Fruit fly (Drosophila melanogaster) whole organism, embryonic: ENCODE data around the gene MTF-1.
A peak's percentile ranks its signal among the peaks of the same experiment; 100 is the strongest.

ENCODE experiments used
- Asciz ChIP-seq: fragments of 200-800 bp; sonication (Bioruptor generic); optimal IDR thresholded peaks from 2 replicates; lab custom pipeline; 2017; ENCODE audit warnings: missing biosample characterization, mild to moderate bottlenecking, missing genetic modification characterization, missing genetic modification reagents
- CG10274 ChIP-seq: fragments of 200-800 bp; sonication (Bioruptor generic); optimal IDR thresholded peaks from 3 replicates; lab custom pipeline; 2017; ENCODE audit warnings: missing biosample characterization, mild to moderate bottlenecking, missing genetic modification characterization
- CG10366 ChIP-seq: fragments of 200-800 bp; sonication (Bioruptor generic); IDR thresholded peaks from 2 replicates; pipeline ENCODE4 v1.3.6; 2022; ENCODE audit warnings: missing biosample characterization, missing genetic modification characterization
- CG11504 ChIP-seq: fragments of 200-800 bp; sonication (Bioruptor generic); optimal IDR thresholded peaks from 3 replicates; lab custom pipeline; 2019; ENCODE audit warnings: missing biosample characterization, mild to moderate bottlenecking, missing genetic modification characterization, moderate library complexity
- CG13287 ChIP-seq: fragments of 200-800 bp; sonication (Bioruptor generic); IDR thresholded peaks from 2 replicates; pipeline ENCODE4 v1.3.6; 2022; ENCODE audit warnings: missing biosample characterization, missing genetic modification characterization; ENCODE audit not compliant: partially characterized antibody
- CG13894 ChIP-seq: fragments of 200-800 bp; sonication (Bioruptor generic); optimal IDR thresholded peaks from 3 replicates; lab custom pipeline; 2018; ENCODE audit warnings: missing biosample characterization, mild to moderate bottlenecking, missing genetic modification characterization, moderate library complexity
- CG14441 ChIP-seq: fragments of 200-800 bp; sonication (Bioruptor generic); IDR thresholded peaks from 2 replicates; pipeline ENCODE4 v1.3.6; 2022; ENCODE audit warnings: missing biosample characterization, missing genetic modification characterization
- CG14667 ChIP-seq: fragments of 200-800 bp; sonication (Bioruptor generic); IDR thresholded peaks from 2 replicates; pipeline ENCODE4 v1.3.6; 2022; ENCODE audit warnings: missing biosample characterization, missing genetic modification characterization
- CG14710 ChIP-seq: fragments of 200-800 bp; sonication (Bioruptor generic); optimal IDR thresholded peaks from 3 replicates; lab custom pipeline; 2019; ENCODE audit warnings: missing biosample characterization, mild to moderate bottlenecking, missing genetic modification characterization, moderate library complexity
- CG1603 ChIP-seq: fragments of 200-800 bp; sonication (Bioruptor generic); optimal IDR thresholded peaks from 2 replicates; lab custom pipeline; 2019; ENCODE audit warnings: missing biosample characterization, mild to moderate bottlenecking, missing genetic modification characterization, moderate library complexity
- CG1647 ChIP-seq: fragments of 200-800 bp; sonication (Bioruptor generic); optimal IDR thresholded peaks from 3 replicates; lab custom pipeline; 2016; ENCODE audit warnings: missing biosample characterization, missing genetic modification characterization
- CG18764 ChIP-seq: fragments of 200-800 bp; sonication (Bioruptor generic); optimal IDR thresholded peaks from 3 replicates; lab custom pipeline; 2016; ENCODE audit warnings: missing biosample characterization, missing genetic modification characterization
- CG2202 ChIP-seq: fragments of 200-800 bp; sonication (Bioruptor generic); optimal IDR thresholded peaks from 2 replicates; lab custom pipeline; 2018; ENCODE audit warnings: missing biosample characterization, mild to moderate bottlenecking, missing genetic modification characterization
- CG2889 ChIP-seq: fragments of 200-800 bp; sonication (Bioruptor generic); IDR thresholded peaks from 3 replicates; pipeline ENCODE4 v1.3.6; 2022; ENCODE audit warnings: missing biosample characterization, missing genetic modification characterization
- CG4328 ChIP-seq: fragments of 200-800 bp; sonication (Bioruptor generic); optimal IDR thresholded peaks from 3 replicates; lab custom pipeline; 2017; ENCODE audit warnings: missing biosample characterization, missing genetic modification reagents, missing genetic modification characterization
- CG6683 ChIP-seq: fragments of 200-800 bp; sonication (Bioruptor generic); optimal IDR thresholded peaks from 2 replicates; lab custom pipeline; 2017; ENCODE audit warnings: missing biosample characterization, mild to moderate bottlenecking, missing genetic modification characterization, missing genetic modification reagents
- CG6791 ChIP-seq: fragments of 200-800 bp; sonication (Bioruptor generic); IDR thresholded peaks from 3 replicates; pipeline ENCODE4 v1.3.6; 2022; ENCODE audit warnings: missing biosample characterization, missing genetic modification characterization; ENCODE audit not compliant: partially characterized antibody
- Dbx ChIP-seq: fragments of 200-800 bp; sonication (Bioruptor generic); IDR thresholded peaks from 3 replicates; pipeline ENCODE4 v1.3.6; 2022; ENCODE audit warnings: missing biosample characterization, missing genetic modification characterization
- Dfd ChIP-seq, 2 experiments: fragments of >200 bp; optimal IDR thresholded peaks; 2 replicates each; lab custom pipeline; 2017; ENCODE audit warnings: missing biosample characterization in 2 of 2, missing genetic modification characterization in 2 of 2
- Dp ChIP-seq: fragments of 200-800 bp; sonication (Bioruptor generic); optimal IDR thresholded peaks from 2 replicates; lab custom pipeline; 2018; ENCODE audit warnings: missing biosample characterization, mild to moderate bottlenecking, missing genetic modification characterization, moderate library complexity
- Elba2 ChIP-seq: fragments of 200-800 bp; sonication (Bioruptor generic); optimal IDR thresholded peaks from 3 replicates; lab custom pipeline; 2016; ENCODE audit warnings: missing biosample characterization, missing genetic modification characterization
- Fer3 ChIP-seq: fragments of 200-800 bp; sonication (Bioruptor generic); optimal IDR thresholded peaks from 2 replicates; lab custom pipeline; 2018; ENCODE audit warnings: missing biosample characterization, mild to moderate bottlenecking, missing genetic modification characterization, moderate library complexity
- Hr51 ChIP-seq, 2 experiments: fragments of 200-800 bp; sonication (Bioruptor generic); optimal IDR thresholded peaks; 2 replicates in 1 of 2; 3 replicates in 1 of 2; lab custom pipeline; 2016 to 2018; ENCODE audit warnings: missing biosample characterization in 2 of 2, missing genetic modification characterization in 2 of 2, mild to moderate bottlenecking in 1 of 2, moderate library complexity in 1 of 2
- Hr78 ChIP-seq, 2 experiments: fragments of 200-800 bp in 1 of 2; fragments of >200 bp in 1 of 2; sonication (Bioruptor generic) in 1 of 2; optimal IDR thresholded peaks; 2 replicates each; lab custom pipeline; 2017 to 2019; ENCODE audit warnings: missing biosample characterization in 2 of 2, missing genetic modification characterization in 2 of 2, mild to moderate bottlenecking in 1 of 2, moderate library complexity in 1 of 2
- Ptx1 ChIP-seq: fragments of 200-800 bp; sonication (Bioruptor generic); IDR thresholded peaks from 2 replicates; pipeline ENCODE4 v1.3.6; 2022; ENCODE audit warnings: missing biosample characterization, missing genetic modification characterization
- ab ChIP-seq: fragments of 200-800 bp; sonication (Bioruptor generic); optimal IDR thresholded peaks from 2 replicates; lab custom pipeline; 2016; ENCODE audit warnings: missing biosample characterization, missing genetic modification characterization
- al ChIP-seq: fragments of 200-800 bp; sonication (Bioruptor generic); IDR thresholded peaks from 2 replicates; pipeline ENCODE4 v1.3.6; 2022; ENCODE audit warnings: missing biosample characterization, missing genetic modification characterization
- ato ChIP-seq: fragments of 200-800 bp; sonication (Bioruptor generic); IDR thresholded peaks from 2 replicates; pipeline ENCODE4 v1.3.6; 2022; ENCODE audit warnings: missing biosample characterization, missing genetic modification characterization; ENCODE audit not compliant: partially characterized antibody
- bigmax ChIP-seq: fragments of 200-800 bp; sonication (Bioruptor generic); optimal IDR thresholded peaks from 2 replicates; lab custom pipeline; 2018; ENCODE audit warnings: missing biosample characterization, mild to moderate bottlenecking, missing genetic modification characterization
- bowl ChIP-seq: fragments of 200-800 bp; sonication (Bioruptor generic); IDR thresholded peaks from 2 replicates; pipeline ENCODE4 v1.3.6; 2022; ENCODE audit warnings: missing biosample characterization, missing genetic modification characterization
- btn ChIP-seq: fragments of 200-800 bp; sonication (Bioruptor generic); optimal IDR thresholded peaks from 2 replicates; lab custom pipeline; 2016; ENCODE audit warnings: missing biosample characterization, missing genetic modification characterization
- cg ChIP-seq: fragments of 200-800 bp; sonication (Bioruptor generic); optimal IDR thresholded peaks from 3 replicates; lab custom pipeline; 2019; ENCODE audit warnings: missing biosample characterization, mild to moderate bottlenecking, missing genetic modification characterization, moderate library complexity
- chinmo ChIP-seq: fragments of 200-800 bp; sonication (Bioruptor generic); IDR thresholded peaks from 4 replicates; pipeline ENCODE4 v1.3.6; 2022; ENCODE audit warnings: missing biosample characterization, missing genetic modification characterization; ENCODE audit not compliant: partially characterized antibody
- chn ChIP-seq: fragments of 200-800 bp; sonication (Bioruptor generic); optimal IDR thresholded peaks from 2 replicates; lab custom pipeline; 2016; ENCODE audit warnings: missing biosample characterization, missing genetic modification characterization
- crp ChIP-seq, 2 experiments: fragments of 200-800 bp; sonication (Bioruptor generic); optimal IDR thresholded peaks; 2 replicates in 1 of 2; 3 replicates in 1 of 2; lab custom pipeline; 2017; ENCODE audit warnings: missing biosample characterization in 2 of 2, missing genetic modification characterization in 2 of 2, mild to moderate bottlenecking in 1 of 2, moderate library complexity in 1 of 2
- dimm ChIP-seq: fragments of 200-800 bp; sonication (Bioruptor generic); IDR thresholded peaks from 2 replicates; pipeline ENCODE4 v1.3.6; 2022; ENCODE audit warnings: missing biosample characterization, missing genetic modification characterization
- fd3F ChIP-seq: fragments of 200-800 bp; sonication (Bioruptor generic); optimal IDR thresholded peaks from 2 replicates; lab custom pipeline; 2018; ENCODE audit warnings: missing biosample characterization, mild to moderate bottlenecking, missing genetic modification characterization, moderate library complexity
- grau ChIP-seq: fragments of 200-800 bp; optimal IDR thresholded peaks from 3 replicates; lab custom pipeline; 2019; ENCODE audit warnings: missing biosample characterization, mild to moderate bottlenecking, missing genetic modification characterization, moderate library complexity
- ken ChIP-seq: fragments of 200-800 bp; sonication (Bioruptor generic); IDR thresholded peaks from 3 replicates; pipeline ENCODE4 v1.3.6; 2022; ENCODE audit warnings: missing biosample characterization, missing genetic modification characterization
- lilli ChIP-seq: fragments of 200-800 bp; sonication (Bioruptor generic); optimal IDR thresholded peaks from 3 replicates; lab custom pipeline; 2016; ENCODE audit warnings: missing biosample characterization, missing genetic modification characterization
- nerfin-1 ChIP-seq: fragments of 200-800 bp; sonication (Bioruptor generic); optimal IDR thresholded peaks from 3 replicates; lab custom pipeline; 2019; ENCODE audit warnings: missing biosample characterization, mild to moderate bottlenecking, missing genetic modification characterization, moderate library complexity
- nom ChIP-seq: fragments of 200-800 bp; sonication (Bioruptor generic); optimal IDR thresholded peaks from 2 replicates; lab custom pipeline; 2017; ENCODE audit warnings: missing biosample characterization, missing genetic modification characterization, mild to moderate bottlenecking, moderate library complexity, missing genetic modification reagents
- otp ChIP-seq: fragments of 200-800 bp; sonication (Bioruptor generic); IDR thresholded peaks from 3 replicates; pipeline ENCODE4, ENCODE4 v1.3.6; 2022; ENCODE audit warnings: missing biosample characterization, missing genetic modification characterization
- pum ChIP-seq: fragments of 200-800 bp; sonication (Bioruptor generic); optimal IDR thresholded peaks from 2 replicates; lab custom pipeline; 2016; ENCODE audit warnings: missing biosample characterization, missing genetic modification characterization
- sna ChIP-seq: fragments of 200-800 bp; sonication (Bioruptor generic); IDR thresholded peaks from 2 replicates; pipeline ENCODE4 v1.3.6; 2022; ENCODE audit warnings: missing biosample characterization, missing genetic modification characterization; ENCODE audit not compliant: partially characterized antibody
- sqz ChIP-seq: fragments of 200-800 bp; sonication (Bioruptor generic); optimal IDR thresholded peaks from 3 replicates; lab custom pipeline; 2018; ENCODE audit warnings: missing biosample characterization, mild to moderate bottlenecking, missing genetic modification characterization

The MTF-1 gene

DNA sequence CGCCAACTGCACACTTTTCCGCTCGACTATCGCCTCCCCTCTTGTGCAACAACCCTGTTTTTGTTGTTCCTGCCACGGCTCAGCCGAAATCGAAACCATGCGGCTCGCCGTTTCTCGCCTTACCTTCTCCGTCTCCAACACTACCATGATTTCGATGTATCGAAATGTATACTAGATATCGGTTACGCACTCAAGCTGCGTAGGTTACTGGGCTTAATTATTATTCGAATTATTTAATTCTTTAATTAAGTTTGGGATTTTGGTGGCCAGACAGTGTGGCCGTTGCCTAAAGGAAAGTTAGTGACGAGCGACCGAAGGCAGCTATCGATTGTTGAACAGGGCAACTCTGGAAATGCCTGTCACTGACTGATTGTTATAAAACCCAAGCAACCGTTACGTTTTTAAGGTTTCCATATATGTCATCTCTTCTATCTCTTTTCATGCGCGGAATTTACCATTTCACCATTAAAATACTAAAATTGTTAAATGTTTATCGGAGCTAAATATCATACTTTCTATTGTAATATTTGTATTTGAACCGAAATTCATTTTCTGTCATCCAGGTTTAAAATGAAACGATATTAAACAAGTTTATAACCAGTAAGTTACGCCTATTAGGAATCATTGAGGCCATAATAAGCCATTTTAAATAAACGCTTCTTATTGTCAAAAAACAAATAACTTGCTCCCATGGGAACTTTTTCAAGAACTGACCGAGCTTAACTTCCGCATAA lies 27.8 kb upstream of the MTF-1 start, which contains the start of gene eIF4E1 (continued):
- no peak for TF ChIP-seq Ptx1 (GFP tag; lab: Robert Waterston, UW)
- no peak for TF ChIP-seq CG14667 (GFP tag; lab: Robert Waterston, UW)
- TF ChIP-seq CG4328 (GFP tag; lab: Kevin White, UChicago), result no peak
- no peak for TF ChIP-seq CG1647 (GFP tag; lab: Kevin White, UChicago)
- no peak for TF ChIP-seq grau (tag; lab: Kevin White, UChicago)
- TF ChIP-seq pum, result no peak
- TF ChIP-seq Dfd (GFP tag; optimal IDR thresholded peaks at IDR 0.05; lab: Kevin White, UChicago), result no peak
- TF ChIP-seq CG14441 (GFP tag; lab: Robert Waterston, UW), result no peak
- TF ChIP-seq CG14710 (tag; lab: Kevin White, UChicago), result peak; percentile 71
- no peak for TF ChIP-seq chn (GFP tag; lab: Kevin White, UChicago)
- no peak; the same call in 2 of the 3 replicates for TF ChIP-seq otp (GFP tag; lab: Robert Waterston, UW)
- TF ChIP-seq Dbx (GFP tag; lab: Robert Waterston, UW), result 0 out of 3 replicates have a peak, but pooled peaks have one; percentile 21
- TF ChIP-seq CG18764 (GFP tag; lab: Kevin White, UChicago), result no peak
- TF ChIP-seq Elba2 (GFP tag; lab: Kevin White, UChicago), result peak; percentile 75
- peak; percentile 80 for TF ChIP-seq CG13287 (GFP tag; lab: Robert Waterston, UW)
- no peak for TF ChIP-seq CG10366 (GFP tag; lab: Robert Waterston, UW)
- no peak for TF ChIP-seq Asciz
- peak; percentile 62 for TF ChIP-seq ato (GFP tag; lab: Robert Waterston, UW)
- peak; percentile 80 for TF ChIP-seq CG1603 (tag; lab: Kevin White, UChicago)
- TF ChIP-seq CG2202 (tag; lab: Kevin White, UChicago), result no peak
- TF ChIP-seq sna (GFP tag; lab: Robert Waterston, UW), result no peak
- TF ChIP-seq crp (GFP tag; optimal IDR thresholded peaks at IDR 0.05; lab: Kevin White, UChicago), result peak in 1 of 2 experiments; percentile 5
- TF ChIP-seq CG11504 (tag; lab: Kevin White, UChicago), result no peak
- peak; percentile 27; the same call in 2 of the 3 replicates for TF ChIP-seq ken (GFP tag; lab: Robert Waterston, UW)
- TF ChIP-seq CG6683, result no peak
- TF ChIP-seq dimm (GFP tag; lab: Robert Waterston, UW), result no peak
- peak; percentile 73 for TF ChIP-seq CG6791 (GFP tag; lab: Robert Waterston, UW)
- TF ChIP-seq fd3F (GFP tag; lab: Kevin White, UChicago), result no peak
- peak; percentile 14 for TF ChIP-seq bigmax
- no peak for TF ChIP-seq al (GFP tag; lab: Robert Waterston, UW)
- TF ChIP-seq lilli (GFP tag; lab: Kevin White, UChicago), result peak; percentile 2

DNA sequence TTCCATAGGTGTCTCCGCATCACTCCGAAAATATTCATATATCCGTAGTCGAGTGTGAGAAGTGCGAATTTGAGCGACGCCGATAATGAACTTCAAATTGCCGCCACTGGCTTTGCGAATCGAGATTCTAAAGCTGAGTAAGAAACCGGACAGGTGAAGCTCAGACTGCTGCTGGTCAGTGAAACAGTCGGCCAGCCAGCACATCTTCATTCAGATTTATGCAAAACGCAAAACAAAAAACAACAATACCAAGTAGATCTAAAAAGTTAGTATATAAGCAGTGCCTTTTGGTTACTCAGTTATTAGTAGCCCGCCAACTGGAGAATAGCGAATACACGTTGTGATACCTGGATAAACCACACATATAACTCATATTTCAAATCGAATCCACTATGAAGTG lies 25.6 kb upstream of the MTF-1 start, which contains the start of gene Cpr67B:
Cpr67B (plus strand) TSS at position 301 of the 400 bp plus-strand sequence.
- TF ChIP-seq chinmo (0 out of 4 replicates have a peak, but pooled peaks have one; percentile 15), CG2889 (no peak), CG13894 (peak; percentile 43)

DNA sequence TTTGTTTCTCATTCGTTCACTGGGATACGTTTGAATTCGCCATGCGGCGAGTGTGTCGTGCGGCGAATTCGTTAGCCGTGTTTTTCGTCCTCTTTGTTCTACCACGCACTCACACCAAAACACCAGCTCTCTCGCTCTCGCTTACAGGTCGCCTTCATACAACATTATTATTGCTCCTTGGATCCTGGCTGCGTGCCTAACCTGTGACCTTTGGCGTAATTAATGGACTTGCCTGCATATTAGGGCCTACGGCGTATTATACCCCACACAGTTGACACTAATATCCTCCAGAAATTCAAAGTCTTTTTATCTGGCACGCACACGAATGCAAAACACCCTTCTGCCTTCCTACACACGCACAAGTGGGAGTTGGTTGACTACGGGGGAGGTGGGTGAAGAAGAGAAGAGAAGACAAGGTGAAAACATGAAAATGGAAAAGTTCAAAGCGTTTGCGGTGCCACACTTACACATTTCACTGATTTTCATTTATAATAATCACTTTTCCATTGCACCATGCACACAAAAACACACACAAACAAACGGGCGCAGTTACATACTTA lies 20.0 kb upstream of the MTF-1 start:
- TF ChIP-seq CG10274, result no peak
- peak in 1 of 2 experiments; percentile 20 for TF ChIP-seq Hr78 (GFP tag; optimal IDR thresholded peaks at IDR 0.05; lab: Kevin White, UChicago)
- TF ChIP-seq bowl (GFP tag; lab: Robert Waterston, UW), result no peak
- no peak for TF ChIP-seq Hr51 (GFP tag; optimal IDR thresholded peaks at IDR 0.05; lab: Kevin White, UChicago)
- TF ChIP-seq ab (GFP tag; lab: Kevin White, UChicago), result no peak
- TF ChIP-seq btn, result no peak
- TF ChIP-seq nerfin-1 (tag; lab: Kevin White, UChicago), result peak; percentile 24
- TF ChIP-seq Dp (GFP tag; lab: Kevin White, UChicago), result no peak
- TF ChIP-seq nom (GFP tag; lab: Kevin White, UChicago), result peak; percentile 13
- peak; percentile 94 for TF ChIP-seq cg (GFP tag; lab: Kevin White, UChicago)
- TF ChIP-seq sqz (GFP tag; lab: Kevin White, UChicago), result no peak
- TF ChIP-seq Fer3, result no peak
